Fruit fly (Drosophila melanogaster): ENCODE results near the gene CG15196.

DNA sequence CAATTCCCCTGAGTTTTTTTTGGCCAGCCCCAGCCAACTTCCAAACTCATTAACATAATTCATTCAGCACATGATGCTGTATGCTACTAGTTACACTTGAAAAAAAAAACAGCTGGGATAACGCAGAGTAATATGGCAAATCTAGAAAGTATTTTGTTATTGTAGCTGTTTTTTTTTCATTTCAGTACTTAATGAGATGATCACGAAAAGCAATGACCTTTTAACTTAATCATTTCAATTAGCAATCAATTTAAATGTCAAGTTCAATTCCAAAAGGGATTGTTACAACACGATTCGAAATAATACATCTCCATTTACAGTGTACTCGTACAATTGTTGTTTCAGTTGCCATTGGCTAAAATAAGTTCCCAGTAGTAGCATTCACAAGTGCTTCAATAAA, 40.7 kb downstream of the CG15196 start:
- TF ChIP-seq CG32121 (GFP tag; IDR thresholded peaks at IDR 0.05) (no peak), CG8301 (tag; optimal IDR thresholded peaks at IDR 0.05) (no peak), CG13204 (GFP tag; optimal IDR thresholded peaks at IDR 0.05) (no peak), CG17806 (tag; optimal IDR thresholded peaks at IDR 0.05) (no peak), D1 (tag; optimal IDR thresholded peaks at IDR 0.05) (no peak), Pif1A (GFP tag; optimal IDR thresholded peaks at IDR 0.05) (no peak), Ets98B (GFP tag; IDR thresholded peaks at IDR 0.05) (no peak), CG34367 (tag; optimal IDR thresholded peaks at IDR 0.05) (no peak), CG9948 (tag; optimal IDR thresholded peaks at IDR 0.05) (no peak)
